Worm (Caenorhabditis elegans) whole organism, midembryonic: ENCODE results near the gene nhr-264.
A peak's percentile ranks its signal among the peaks of the same experiment; 100 is the strongest.

Source experiments
- T22C8.4 ChIP-seq: fragments of 200-800 bp; sonication (Bioruptor generic); IDR thresholded peaks from 2 replicates; pipeline ENCODE4 v1.3.6; 2022; ENCODE audit warnings: missing genetic modification characterization, missing compliant biosample characterization
- klf-2 ChIP-seq: fragments of 200-800 bp; sonication (Bioruptor generic); conservative IDR thresholded peaks from 2 replicates; pipeline ENCODE4 v1.3.6; 2022; ENCODE audit warnings: missing genetic modification reagents, missing genetic modification characterization, missing compliant biosample characterization
- med-1 ChIP-seq: sonication (generic microtip); optimal IDR thresholded peaks from 2 replicates; lab custom pipeline; 2017; ENCODE audit warnings: missing genetic modification characterization, mild to moderate bottlenecking, missing compliant biosample characterization, antibody characterized with exemption, missing genetic modification reagents; ENCODE audit not compliant: insufficient read depth
- ref-1 ChIP-seq: fragments of 200-800 bp; sonication (Bioruptor generic); conservative IDR thresholded peaks from 2 replicates; pipeline ENCODE4 v1.3.6; 2022; ENCODE audit warnings: missing genetic modification reagents, missing genetic modification characterization, missing compliant biosample characterization
- tab-1 ChIP-seq: fragments of 200-800 bp; sonication (Bioruptor generic); IDR thresholded peaks from 2 replicates; pipeline ENCODE4 v1.3.6; 2022; ENCODE audit warnings: missing genetic modification characterization, missing compliant biosample characterization
- ztf-29 ChIP-seq: fragments of 200-800 bp; sonication (Bioruptor generic); IDR thresholded peaks from 2 replicates; pipeline ENCODE4 v1.3.6; 2022; ENCODE audit warnings: missing genetic modification reagents, missing genetic modification characterization, missing compliant biosample characterization

- TF ChIP-seq med-1 (GFP tag; lab: Kevin White, UChicago) (no peak), tab-1 (peak; percentile 63; the same call in 1 of the 2 replicates), klf-2 (GFP tag; lab: Robert Waterston, UW) (no peak), T22C8.4 (GFP tag; lab: Robert Waterston, UW) (no peak), ztf-29 (GFP tag; lab: Robert Waterston, UW) (no peak), ref-1 (GFP tag; lab: Robert Waterston, UW) (no peak)
Observed at ce11 chrIV:9263812-9264320, 29.9 kb downstream of the nhr-264 start, which contains the start of gene flh-1.
